Fruit fly (Drosophila melanogaster) whole organism, prepupa: ENCODE data around the gene Smvt.
A peak's percentile ranks its signal among the peaks of the same experiment; 100 is the strongest.

Experiments
- Blimp-1 ChIP-seq: fragments of 200-800 bp; sonication (Bioruptor generic); optimal IDR thresholded peaks from 3 replicates; lab custom pipeline; 2017; ENCODE audit warnings: missing biosample characterization, missing genetic modification characterization, mild to moderate bottlenecking, moderate library complexity, missing genetic modification reagents
- CG10631 ChIP-seq: fragments of 200-800 bp; sonication (Bioruptor generic); optimal IDR thresholded peaks from 2 replicates; lab custom pipeline; 2016; ENCODE audit warnings: missing biosample characterization, missing genetic modification characterization
- CG10669 ChIP-seq: fragments of 200-800 bp; sonication (Bioruptor generic); optimal IDR thresholded peaks from 3 replicates; lab custom pipeline; 2018; ENCODE audit warnings: missing biosample characterization, mild to moderate bottlenecking, missing genetic modification characterization, moderate library complexity
- CG11294 ChIP-seq: fragments of 200-800 bp; sonication (Bioruptor generic); IDR thresholded peaks from 2 replicates; pipeline ENCODE4 v1.3.6; 2022; ENCODE audit warnings: missing biosample characterization, missing genetic modification characterization
- CG11762 ChIP-seq: fragments of 200-800 bp; sonication (Bioruptor generic); optimal IDR thresholded peaks from 3 replicates; lab custom pipeline; 2016; ENCODE audit warnings: missing biosample characterization, missing genetic modification characterization; ENCODE audit not compliant: insufficient read depth
- CG11902 ChIP-seq: fragments of 200-800 bp; sonication (Bioruptor generic); optimal IDR thresholded peaks from 3 replicates; lab custom pipeline; 2016; ENCODE audit warnings: missing biosample characterization, missing genetic modification characterization
- CG15336 ChIP-seq: fragments of 200-800 bp; sonication (Bioruptor generic); IDR thresholded peaks from 2 replicates; pipeline ENCODE4 v1.3.6; 2022; ENCODE audit warnings: missing biosample characterization, missing genetic modification characterization
- CG1621 ChIP-seq: fragments of 200-800 bp; sonication (Bioruptor generic); optimal IDR thresholded peaks from 3 replicates; lab custom pipeline; 2018; ENCODE audit warnings: missing biosample characterization, mild to moderate bottlenecking, missing genetic modification characterization
- CG16779 ChIP-seq: fragments of 200-800 bp; sonication (Bioruptor generic); optimal IDR thresholded peaks from 3 replicates; lab custom pipeline; 2017; ENCODE audit warnings: missing biosample characterization, mild to moderate bottlenecking, missing genetic modification characterization
- CG3032 ChIP-seq: fragments of 200-800 bp; optimal IDR thresholded peaks from 2 replicates; lab custom pipeline; 2019; ENCODE audit warnings: missing biosample characterization, mild to moderate bottlenecking, missing genetic modification characterization, moderate library complexity
- CG31627 ChIP-seq: fragments of 200-800 bp; sonication (Bioruptor generic); optimal IDR thresholded peaks from 3 replicates; lab custom pipeline; 2016; ENCODE audit warnings: missing biosample characterization, missing genetic modification characterization
- CG32006 ChIP-seq: fragments of 200-800 bp; sonication (Bioruptor generic); optimal IDR thresholded peaks from 3 replicates; lab custom pipeline; 2017; ENCODE audit warnings: missing biosample characterization, mild to moderate bottlenecking, missing genetic modification characterization
- CG34406 ChIP-seq: fragments of 200-800 bp; sonication (Bioruptor generic); optimal IDR thresholded peaks from 3 replicates; lab custom pipeline; 2016; ENCODE audit warnings: missing biosample characterization, missing genetic modification characterization
- CG3919 ChIP-seq: fragments of 200-800 bp; sonication (Bioruptor generic); optimal IDR thresholded peaks from 3 replicates; lab custom pipeline; 2016; ENCODE audit warnings: missing biosample characterization, missing genetic modification characterization
- CG4318 ChIP-seq: fragments of 200-800 bp; sonication (Bioruptor generic); optimal IDR thresholded peaks from 3 replicates; lab custom pipeline; 2017; ENCODE audit warnings: missing biosample characterization, mild to moderate bottlenecking, missing genetic modification characterization
- CG6163 ChIP-seq: fragments of 200-800 bp; sonication (Bioruptor generic); IDR thresholded peaks from 3 replicates; pipeline ENCODE4 v1.3.6; 2022; ENCODE audit warnings: missing biosample characterization, missing genetic modification characterization
- CG6276 ChIP-seq: fragments of 200-800 bp; sonication (Bioruptor generic); optimal IDR thresholded peaks from 2 replicates; lab custom pipeline; 2017; ENCODE audit warnings: missing biosample characterization, mild to moderate bottlenecking, missing genetic modification characterization
- CG6792 ChIP-seq: fragments of 200-800 bp; sonication (Bioruptor generic); optimal IDR thresholded peaks from 3 replicates; lab custom pipeline; 2016; ENCODE audit warnings: missing biosample characterization, missing genetic modification characterization
- CG6808 ChIP-seq: fragments of 200-800 bp; sonication (Bioruptor generic); optimal IDR thresholded peaks from 3 replicates; lab custom pipeline; 2017; ENCODE audit warnings: missing biosample characterization, missing genetic modification characterization, mild to moderate bottlenecking, moderate library complexity, missing genetic modification reagents
- CG8119 ChIP-seq: fragments of 200-800 bp; sonication (Bioruptor generic); IDR thresholded peaks from 3 replicates; pipeline ENCODE4 v1.3.6; 2022; ENCODE audit warnings: missing biosample characterization, missing genetic modification characterization
- CG8319 ChIP-seq: fragments of 200-800 bp; sonication (Bioruptor generic); optimal IDR thresholded peaks from 3 replicates; lab custom pipeline; 2016; ENCODE audit warnings: missing biosample characterization, missing genetic modification characterization
- Eip75B ChIP-seq: fragments of 200-800 bp; sonication (Bioruptor generic); optimal IDR thresholded peaks from 3 replicates; lab custom pipeline; 2016; ENCODE audit warnings: missing biosample characterization, missing genetic modification characterization
- Eip78C ChIP-seq: fragments of 200-800 bp; sonication (Bioruptor generic); peaks from one replicate; lab custom pipeline; 2016; ENCODE audit warnings: missing biosample characterization, missing genetic modification characterization
- Ets21C ChIP-seq: fragments of 200-800 bp; sonication (Bioruptor generic); optimal IDR thresholded peaks from 3 replicates; lab custom pipeline; 2016; ENCODE audit warnings: missing biosample characterization, missing genetic modification characterization
- Ets96B ChIP-seq: fragments of 200-800 bp; optimal IDR thresholded peaks from 2 replicates; lab custom pipeline; 2019; ENCODE audit warnings: missing biosample characterization, mild to moderate bottlenecking, missing genetic modification characterization, moderate library complexity
- Gug ChIP-seq: fragments of 200-800 bp; sonication (Bioruptor generic); IDR thresholded peaks from 2 replicates; pipeline ENCODE4 v1.3.6; 2022; ENCODE audit warnings: missing biosample characterization, missing genetic modification characterization
- Hr38 ChIP-seq: sonication (Bioruptor generic); optimal IDR thresholded peaks from 2 replicates; lab custom pipeline; 2016; ENCODE audit warnings: missing biosample characterization, missing genetic modification characterization
- Hr39 ChIP-seq: fragments of 200-800 bp; sonication (Bioruptor generic); optimal IDR thresholded peaks from 2 replicates; lab custom pipeline; 2016; ENCODE audit warnings: missing biosample characterization, missing genetic modification characterization
- Hr4 ChIP-seq: fragments of 200-800 bp; sonication (Bioruptor generic); optimal IDR thresholded peaks from 3 replicates; lab custom pipeline; 2016; ENCODE audit warnings: missing biosample characterization, missing genetic modification characterization
- Lpt ChIP-seq: fragments of 200-800 bp; sonication (Bioruptor generic); optimal IDR thresholded peaks from 3 replicates; lab custom pipeline; 2016; ENCODE audit warnings: missing biosample characterization, missing genetic modification characterization
- Smox ChIP-seq: fragments of 200-800 bp; sonication (Bioruptor generic); optimal IDR thresholded peaks from 3 replicates; lab custom pipeline; 2016; ENCODE audit warnings: missing biosample characterization, missing genetic modification characterization
- Sox15 ChIP-seq: fragments of 200-800 bp; sonication (Bioruptor generic); optimal IDR thresholded peaks from 3 replicates; lab custom pipeline; 2016; ENCODE audit warnings: missing biosample characterization, missing genetic modification characterization
- achi ChIP-seq: fragments of 200-800 bp; sonication (Bioruptor generic); optimal IDR thresholded peaks from 3 replicates; lab custom pipeline; 2016; ENCODE audit warnings: missing biosample characterization, missing genetic modification characterization
- acj6 ChIP-seq: fragments of 200-800 bp; sonication (Bioruptor generic); optimal IDR thresholded peaks from 3 replicates; lab custom pipeline; 2016; ENCODE audit warnings: missing biosample characterization, missing genetic modification characterization
- dsx ChIP-seq: fragments of 200-800 bp; optimal IDR thresholded peaks from 3 replicates; lab custom pipeline; 2019; ENCODE audit warnings: missing biosample characterization, mild to moderate bottlenecking, missing genetic modification characterization, moderate library complexity; ENCODE audit not compliant: poor library complexity, severe bottlenecking
- eg ChIP-seq: fragments of 200-800 bp; sonication (Bioruptor generic); IDR thresholded peaks from 3 replicates; pipeline ENCODE4 v1.3.6; 2022; ENCODE audit warnings: missing biosample characterization, missing genetic modification characterization
- esn ChIP-seq: fragments of 200-800 bp; sonication (Bioruptor generic); optimal IDR thresholded peaks from 2 replicates; lab custom pipeline; 2016; ENCODE audit warnings: missing biosample characterization, mild to moderate bottlenecking, missing genetic modification characterization, moderate library complexity
- fd59A ChIP-seq: fragments of 200-800 bp; sonication (Bioruptor generic); optimal IDR thresholded peaks from 2 replicates; lab custom pipeline; 2017; ENCODE audit warnings: missing biosample characterization, mild to moderate bottlenecking, missing genetic modification characterization, missing genetic modification reagents
- fd85E ChIP-seq: fragments of 200-800 bp; sonication (Bioruptor generic); optimal IDR thresholded peaks from 3 replicates; lab custom pipeline; 2016; ENCODE audit warnings: missing biosample characterization, missing genetic modification characterization
- fkh ChIP-seq: fragments of 200-800 bp; sonication (Bioruptor generic); optimal IDR thresholded peaks from 3 replicates; lab custom pipeline; 2017; ENCODE audit warnings: missing biosample characterization, mild to moderate bottlenecking, missing genetic modification characterization, moderate library complexity
- lz ChIP-seq: fragments of 200-800 bp; sonication (Bioruptor generic); optimal IDR thresholded peaks from 3 replicates; lab custom pipeline; 2016; ENCODE audit warnings: missing biosample characterization, missing genetic modification characterization
- net ChIP-seq: fragments of 200-800 bp; sonication (Bioruptor generic); optimal IDR thresholded peaks from 3 replicates; lab custom pipeline; 2016; ENCODE audit warnings: missing biosample characterization, missing genetic modification characterization
- salr ChIP-seq, 2 experiments: fragments of 200-800 bp; sonication (Bioruptor generic); optimal IDR thresholded peaks; 3 replicates each; lab custom pipeline; 2016 to 2018; ENCODE audit warnings: missing biosample characterization in 2 of 2, missing genetic modification characterization in 2 of 2, mild to moderate bottlenecking in 1 of 2
- spab ChIP-seq: fragments of 200-800 bp; sonication (Bioruptor generic); optimal IDR thresholded peaks from 2 replicates; lab custom pipeline; 2017; ENCODE audit warnings: missing biosample characterization, mild to moderate bottlenecking, missing genetic modification characterization, missing genetic modification reagents
- ss ChIP-seq, 2 experiments: fragments of 200-800 bp; sonication (Bioruptor generic); optimal IDR thresholded peaks; 2 replicates in 1 of 2; 3 replicates in 1 of 2; lab custom pipeline; 2017 to 2018; ENCODE audit warnings: mild to moderate bottlenecking in 2 of 2, missing biosample characterization in 2 of 2, missing genetic modification characterization in 2 of 2, moderate library complexity in 1 of 2
- svp ChIP-seq: fragments of 200-800 bp; sonication (Bioruptor generic); peaks from one replicate; lab custom pipeline; 2016; ENCODE audit warnings: missing biosample characterization, missing genetic modification characterization
- topi ChIP-seq: fragments of 200-800 bp; sonication (Bioruptor generic); optimal IDR thresholded peaks from 3 replicates; lab custom pipeline; 2016; ENCODE audit warnings: missing biosample characterization, missing genetic modification characterization
- vri ChIP-seq: fragments of 200-800 bp; sonication (Bioruptor generic); optimal IDR thresholded peaks from 3 replicates; lab custom pipeline; 2016; ENCODE audit warnings: missing biosample characterization, mild to moderate bottlenecking, missing genetic modification characterization

Smvt gene

DNA sequence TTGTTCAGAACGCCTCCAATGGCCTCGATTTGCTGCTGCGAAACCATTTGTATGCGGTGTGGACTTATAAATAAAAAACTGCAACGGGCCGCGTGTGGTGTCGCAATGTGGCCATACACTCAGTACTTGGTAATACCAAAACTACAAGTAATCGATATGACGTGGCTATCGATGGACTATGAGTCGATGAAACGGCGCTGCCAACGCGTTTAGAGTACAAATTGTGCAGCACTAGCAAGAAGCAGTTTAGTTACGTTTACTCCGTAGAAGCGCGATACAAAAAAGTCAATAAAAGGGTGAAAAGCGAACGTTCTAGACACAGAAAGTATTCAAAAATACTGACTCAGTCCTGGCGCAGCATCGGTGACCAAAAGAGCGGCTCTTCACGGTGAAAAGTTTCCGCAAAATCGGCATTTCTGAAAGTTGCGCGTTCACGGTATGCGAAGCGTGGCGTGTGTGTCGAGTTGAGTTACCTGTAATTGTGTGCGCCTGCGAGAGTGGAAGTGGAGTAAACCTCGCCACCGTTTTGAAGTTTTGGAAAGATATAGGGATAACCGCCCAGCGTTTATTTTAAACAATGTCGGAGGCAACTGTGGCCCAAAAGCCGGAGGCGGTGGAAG lies 13.8 kb downstream of the Smvt start, which contains the start of the genes nero and CG1910:
TSS of gene nero (minus strand) at position 130 of the 620 bp plus-strand sequence.
TSS of gene CG1910 (plus strand) at position 215 of the 620 bp plus-strand sequence.
- TF ChIP-seq esn (GFP tag; lab: Kevin White, UChicago) (peak; percentile 33), salr (GFP tag; optimal IDR thresholded peaks at IDR 0.05; lab: Kevin White, UChicago) (no peak), CG3032 (tag; lab: Kevin White, UChicago) (peak; percentile 11), CG6163 (no peak), CG1621 (tag; lab: Kevin White, UChicago) (peak; percentile 50), lz (no peak)

DNA sequence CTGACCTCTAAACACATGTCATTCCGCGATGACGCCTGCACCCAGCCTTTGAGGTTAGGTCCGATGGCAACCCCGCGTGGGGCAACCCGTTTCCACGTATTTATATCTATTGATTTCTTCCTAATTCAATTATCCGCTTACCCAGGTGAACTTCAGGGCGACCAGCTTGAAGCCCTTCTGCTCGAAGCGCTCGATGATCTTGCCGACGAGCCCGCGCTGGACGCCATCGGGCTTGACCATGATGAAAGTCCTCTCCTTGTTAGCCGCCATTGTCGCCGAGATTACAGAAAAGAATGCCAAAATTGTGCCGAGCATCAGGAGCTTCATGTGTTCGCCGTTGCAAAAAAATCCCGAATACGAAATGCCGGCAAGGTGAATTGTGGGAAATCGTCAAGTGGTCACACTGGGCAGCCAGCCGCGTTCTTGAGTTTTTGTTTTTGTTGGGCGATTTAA lies 15.7 kb downstream of the Smvt start, which contains the start of gene awd:
TSS of gene awd (minus strand) at position 449 of the 453 bp plus-strand sequence.
- no peak for TF ChIP-seq CG10631
- peak; percentile 1 for TF ChIP-seq CG3919 (GFP tag; lab: Kevin White, UChicago)
- no peak for TF ChIP-seq CG6276 (GFP tag; lab: Kevin White, UChicago)
- TF ChIP-seq CG4318 = no peak
- TF ChIP-seq Hr38 (GFP tag; lab: Kevin White, UChicago) = no peak
- peak; percentile 51 for TF ChIP-seq Eip75B (GFP tag; lab: Kevin White, UChicago)
- no peak for TF ChIP-seq Ets21C (GFP tag; lab: Kevin White, UChicago)
- TF ChIP-seq CG10669 = no peak
- peak; percentile 35 for TF ChIP-seq esn (GFP tag; lab: Kevin White, UChicago)
- TF ChIP-seq CG11294 (GFP tag; lab: Robert Waterston, UW) = no peak
- TF ChIP-seq achi (GFP tag; lab: Kevin White, UChicago) = peak; percentile 18
- TF ChIP-seq CG6808 (GFP tag; lab: Kevin White, UChicago) = peak; percentile 25
- TF ChIP-seq eg (GFP tag; lab: Robert Waterston, UW) = no peak
- TF ChIP-seq acj6 (GFP tag; lab: Kevin White, UChicago) = no peak
- no peak for TF ChIP-seq CG8319 (GFP tag; lab: Kevin White, UChicago)
- peak; percentile 86 for TF ChIP-seq svp
- no peak for TF ChIP-seq CG32006 (GFP tag; lab: Kevin White, UChicago)
- no peak for TF ChIP-seq Lpt
- no peak for TF ChIP-seq Hr4
- no peak for TF ChIP-seq Smox (GFP tag; lab: Kevin White, UChicago)
- no peak for TF ChIP-seq Gug (GFP tag; lab: Robert Waterston, UW)
- TF ChIP-seq Blimp-1 (GFP tag; lab: Kevin White, UChicago) = no peak
- TF ChIP-seq CG6792 (GFP tag; lab: Kevin White, UChicago) = no peak
- TF ChIP-seq fd59A (GFP tag; lab: Kevin White, UChicago) = no peak
- peak; percentile 70 for TF ChIP-seq Eip78C (GFP tag; lab: Kevin White, UChicago)
- peak; percentile 14; the same call in 1 of the 3 replicates for TF ChIP-seq CG6163
- TF ChIP-seq spab = no peak
- TF ChIP-seq CG3032 (tag; lab: Kevin White, UChicago) = peak; percentile 9
- peak; percentile 35 for TF ChIP-seq topi (GFP tag; lab: Kevin White, UChicago)
- peak; percentile 7 for TF ChIP-seq net (GFP tag; lab: Kevin White, UChicago)
- TF ChIP-seq fkh (GFP tag; lab: Kevin White, UChicago) = no peak
- TF ChIP-seq Sox15 = no peak
- TF ChIP-seq CG31627 (GFP tag; lab: Kevin White, UChicago) = no peak
- TF ChIP-seq CG34406 (GFP tag; lab: Kevin White, UChicago) = no peak
- TF ChIP-seq fd85E (GFP tag; lab: Kevin White, UChicago) = no peak
- TF ChIP-seq dsx (GFP tag; lab: Kevin White, UChicago) = peak; percentile 10
- no peak for TF ChIP-seq Hr39
- TF ChIP-seq Ets96B (tag; lab: Kevin White, UChicago) = no peak
- peak; percentile 28 for TF ChIP-seq CG16779 (tag; lab: Kevin White, UChicago)
- TF ChIP-seq ss (GFP tag; optimal IDR thresholded peaks at IDR 0.05; lab: Kevin White, UChicago) = peak; percentile 42 to 47
- TF ChIP-seq vri (GFP tag; lab: Kevin White, UChicago) = no peak
- no peak for TF ChIP-seq CG11902
- no peak for TF ChIP-seq salr (GFP tag; optimal IDR thresholded peaks at IDR 0.05; lab: Kevin White, UChicago)
- TF ChIP-seq CG8119 (GFP tag; lab: Robert Waterston, UW) = peak; percentile 49; the same call in 2 of the 3 replicates
- TF ChIP-seq CG15336 (GFP tag; lab: Robert Waterston, UW) = no peak
- no peak for TF ChIP-seq CG11762 (GFP tag; lab: Kevin White, UChicago)
